Worm (Caenorhabditis elegans): ENCODE results near the gene eat-3.

ce11 chrII:9275173-9275572 is 49.5 kb upstream of the eat-3 start:
- no peak for TF ChIP-seq nhr-12 (tag; optimal IDR thresholded peaks at IDR 0.05)
- TF ChIP-seq ztf-11 (tag; optimal IDR thresholded peaks at IDR 0.05) = no peak
- no peak for TF ChIP-seq R02D3.7 (tag; optimal IDR thresholded peaks at IDR 0.05)
- TF ChIP-seq snpc-4 (tag; optimal IDR thresholded peaks at IDR 0.05) = no peak
- TF ChIP-seq elt-3 (tag; optimal IDR thresholded peaks at IDR 0.05) = no peak
- TF ChIP-seq nhr-11 (tag; optimal IDR thresholded peaks at IDR 0.05) = no peak
- TF ChIP-seq skn-1 (tag; optimal IDR thresholded peaks at IDR 0.05) = no peak
- no peak for TF ChIP-seq egl-27 (tag; optimal IDR thresholded peaks at IDR 0.05)
- TF ChIP-seq nhr-10 (tag; optimal IDR thresholded peaks at IDR 0.05) = no peak
- TF ChIP-seq nhr-237 (tag; optimal IDR thresholded peaks at IDR 0.05) = no peak
- no peak for TF ChIP-seq lin-39 (tag; optimal IDR thresholded peaks at IDR 0.05)

All from whole organism, L2 larva.